Fruit fly (Drosophila melanogaster) whole organism, pupa: ENCODE data around the gene CG43072.

Experiments used
- CG14655 ChIP-seq: fragments of 200-800 bp; sonication (Bioruptor generic); optimal IDR thresholded peaks from 3 replicates; lab custom pipeline; 2017; ENCODE audit warnings: mild to moderate bottlenecking, missing biosample characterization, missing genetic modification reagents, missing genetic modification characterization
- CG15710 ChIP-seq: fragments of 200-800 bp; sonication (Bioruptor generic); optimal IDR thresholded peaks from 2 replicates; lab custom pipeline; 2018; ENCODE audit warnings: missing biosample characterization, mild to moderate bottlenecking, missing genetic modification characterization, moderate library complexity
- CG17806 ChIP-seq: fragments of 200-800 bp; sonication (Bioruptor generic); optimal IDR thresholded peaks from 2 replicates; lab custom pipeline; 2018; ENCODE audit warnings: missing biosample characterization, mild to moderate bottlenecking, missing genetic modification characterization, moderate library complexity
- CG32121 ChIP-seq: fragments of 200-800 bp; sonication (Bioruptor generic); IDR thresholded peaks from 2 replicates; pipeline ENCODE4 v1.3.6; 2022; ENCODE audit warnings: missing biosample characterization, missing genetic modification characterization
- CG9948 ChIP-seq: fragments of 200-800 bp; sonication (Bioruptor generic); optimal IDR thresholded peaks from 2 replicates; lab custom pipeline; 2018; ENCODE audit warnings: missing biosample characterization, mild to moderate bottlenecking, missing genetic modification characterization, moderate library complexity
- Pif1B ChIP-seq: fragments of 200-800 bp; sonication (Bioruptor generic); optimal IDR thresholded peaks from 3 replicates; lab custom pipeline; 2016; ENCODE audit warnings: missing biosample characterization, missing genetic modification characterization

DNA sequence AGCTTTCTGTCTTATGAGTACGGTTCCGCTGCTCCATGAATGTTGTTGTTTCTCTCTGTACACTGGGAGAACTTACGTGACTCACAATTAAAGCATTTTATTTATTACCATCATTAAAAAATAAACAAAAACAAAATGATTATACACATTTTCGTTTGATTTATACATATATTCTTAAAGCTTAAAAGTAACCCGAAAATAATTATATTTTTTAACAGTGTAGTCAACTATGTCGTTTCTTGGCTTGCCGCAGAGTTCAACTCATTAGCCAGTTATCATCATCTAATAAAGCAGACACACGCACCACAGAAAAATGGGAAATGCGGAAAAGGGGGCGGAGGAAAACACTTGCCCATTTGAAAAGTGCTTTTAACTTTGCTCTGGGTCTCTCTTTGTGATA is 28.2 kb upstream of the CG43072 start:
- TF ChIP-seq Pif1B (GFP tag; lab: Kevin White, UChicago): peak; percentile 5
- peak; percentile 28 for TF ChIP-seq CG15710
- peak; percentile 74; the same call in 1 of the 2 replicates for TF ChIP-seq CG32121 (GFP tag; lab: Robert Waterston, UW)
- TF ChIP-seq CG17806 (tag; lab: Kevin White, UChicago): peak; percentile 21
- peak; percentile 59 for TF ChIP-seq CG14655 (GFP tag; lab: Kevin White, UChicago)
- peak; percentile 34 for TF ChIP-seq CG9948 (tag; lab: Kevin White, UChicago)
